Fruit fly (Drosophila melanogaster): ENCODE data around the gene CG14089.

Gene CG14089

DNA sequence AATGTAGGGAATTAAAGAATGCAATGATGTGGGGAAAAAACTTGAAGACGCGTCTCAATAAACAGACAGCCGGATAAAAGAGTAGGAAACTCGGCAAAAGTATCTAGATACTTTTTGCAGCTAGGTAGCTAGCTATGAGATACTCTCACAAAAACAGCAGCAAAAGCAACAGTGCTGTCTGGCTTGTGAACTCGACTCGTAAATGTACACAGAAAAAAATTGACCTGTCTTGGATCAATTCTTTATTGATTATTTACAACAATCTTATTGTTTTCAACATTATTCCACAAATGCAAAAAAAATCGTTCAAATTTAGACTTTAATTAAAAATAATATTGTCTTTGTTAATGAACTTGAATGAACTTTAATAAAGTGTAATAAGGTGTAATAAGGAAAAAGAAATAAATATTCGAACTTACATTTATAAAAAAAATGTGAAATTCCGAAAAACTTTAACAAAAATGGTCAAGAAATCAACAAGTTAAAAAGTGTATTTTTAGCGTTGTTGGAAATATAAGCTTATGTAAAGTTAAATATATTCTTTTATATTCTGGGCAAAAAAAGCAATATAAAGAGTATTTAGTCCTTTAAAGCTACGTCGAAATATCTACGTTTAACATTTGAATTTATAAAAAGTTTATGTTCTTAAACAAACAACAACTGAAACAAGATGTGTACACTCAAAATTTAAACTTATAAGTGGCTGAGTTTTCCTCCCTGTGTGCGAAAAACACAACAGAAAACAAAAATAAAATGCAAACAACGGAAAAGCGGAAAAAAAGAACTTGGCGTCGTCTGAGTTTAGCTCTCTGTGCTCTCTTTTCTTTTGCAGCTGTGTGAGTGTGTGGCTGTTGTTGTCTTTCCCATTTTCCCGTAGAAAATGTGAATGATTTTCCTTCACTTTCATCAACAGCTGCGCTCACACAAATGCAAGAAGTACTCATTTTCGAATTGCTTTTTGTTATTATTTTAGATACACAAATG, 46.5 kb downstream of the CG14089 start (continued):
- no peak for TF ChIP-seq Doc2 (GFP tag; IDR thresholded peaks at IDR 0.05)
- TF ChIP-seq CG18619 (GFP tag; optimal IDR thresholded peaks at IDR 0.05), result no peak
- TF ChIP-seq mld (GFP tag; IDR thresholded peaks at IDR 0.05; ENCODE audit: partially characterized antibody), result no peak
- peak in 1 of 3 experiments; percentile 32 for TF ChIP-seq lola (GFP tag; optimal IDR thresholded peaks at IDR 0.05)
- no peak for TF ChIP-seq Hsf (GFP tag; optimal IDR thresholded peaks at IDR 0.05)
- TF ChIP-seq CG13424 (tag; optimal IDR thresholded peaks at IDR 0.05), result no peak
- no peak for TF ChIP-seq CG2129 (GFP tag; IDR thresholded peaks at IDR 0.05; ENCODE audit: partially characterized antibody)
- peak; percentile 23 for TF ChIP-seq Abd-B (GFP tag; optimal IDR thresholded peaks at IDR 0.05)
- no peak for TF ChIP-seq CG10274 (GFP tag; optimal IDR thresholded peaks at IDR 0.05)
- peak; percentile 33 for TF ChIP-seq CG2678 (tag; optimal IDR thresholded peaks at IDR 0.05)
- no peak for TF ChIP-seq run (tag; optimal IDR thresholded peaks at IDR 0.05)
- TF ChIP-seq Trl (optimal IDR thresholded peaks at IDR 0.05), result peak; percentile 30 to 35
- TF ChIP-seq Trl (GFP tag; optimal IDR thresholded peaks at IDR 0.05), result no peak
- TF ChIP-seq tio (GFP tag; optimal IDR thresholded peaks at IDR 0.05), result no peak
- TF ChIP-seq CG15269 (tag; optimal IDR thresholded peaks at IDR 0.05), result no peak
- TF ChIP-seq bbx (GFP tag; IDR thresholded peaks at IDR 0.05; ENCODE audit: partially characterized antibody), result no peak
- no peak for TF ChIP-seq ham (GFP tag; IDR thresholded peaks at IDR 0.05)
- TF ChIP-seq CG14667 (GFP tag; IDR thresholded peaks at IDR 0.05), result no peak
- TF ChIP-seq tna (GFP tag; IDR thresholded peaks at IDR 0.05; ENCODE audit: partially characterized antibody), result no peak
- no peak for TF ChIP-seq CG10565 (GFP tag; optimal IDR thresholded peaks at IDR 0.05)
- no peak for TF ChIP-seq CG10959 (GFP tag; IDR thresholded peaks at IDR 0.05)
- TF ChIP-seq CG9797 (GFP tag; optimal IDR thresholded peaks at IDR 0.05), result no peak
- TF ChIP-seq Deaf1 (tag; optimal IDR thresholded peaks at IDR 0.05), result no peak
- TF ChIP-seq grau (tag; optimal IDR thresholded peaks at IDR 0.05), result peak; percentile 3
- TF ChIP-seq CG32532 (GFP tag; IDR thresholded peaks at IDR 0.05), result no peak
- TF ChIP-seq dysf (GFP tag; IDR thresholded peaks at IDR 0.05), result no peak
- TF ChIP-seq CG17912 (GFP tag; optimal IDR thresholded peaks at IDR 0.05), result no peak
- TF ChIP-seq CG4404 (GFP tag; IDR thresholded peaks at IDR 0.05), result no peak
- TF ChIP-seq al (GFP tag; IDR thresholded peaks at IDR 0.05), result no peak
- TF ChIP-seq HLH3B (GFP tag; IDR thresholded peaks at IDR 0.05), result no peak
- TF ChIP-seq lmd (GFP tag; IDR thresholded peaks at IDR 0.05), result no peak
- TF ChIP-seq Drgx (GFP tag; IDR thresholded peaks at IDR 0.05), result peak; percentile 74
- TF ChIP-seq her (GFP tag; optimal IDR thresholded peaks at IDR 0.05), result no peak
- peak; percentile 45 for TF ChIP-seq gem (tag; optimal IDR thresholded peaks at IDR 0.05)
- TF ChIP-seq Gsc (GFP tag; IDR thresholded peaks at IDR 0.05), result no peak
- peak; percentile 25 for TF ChIP-seq CG7839 (tag; optimal IDR thresholded peaks at IDR 0.05)
- no peak for TF ChIP-seq croc (GFP tag; conservative IDR thresholded peaks at IDR 0.05)
- TF ChIP-seq Ptx1 (GFP tag; IDR thresholded peaks at IDR 0.05), result no peak
- TF ChIP-seq jumu (GFP tag; optimal IDR thresholded peaks at IDR 0.05), result no peak
- TF ChIP-seq zf30C (GFP tag; optimal IDR thresholded peaks at IDR 0.05), result no peak
- no peak for TF ChIP-seq CG13624 (GFP tag; optimal IDR thresholded peaks at IDR 0.05)
- TF ChIP-seq CG9609 (GFP tag; optimal IDR thresholded peaks at IDR 0.05), result no peak
- no peak for TF ChIP-seq GATAe (GFP tag; conservative IDR thresholded peaks at IDR 0.05)
- no peak for TF ChIP-seq CG8765 (GFP tag; IDR thresholded peaks at IDR 0.05)
- TF ChIP-seq CG18262 (tag; optimal IDR thresholded peaks at IDR 0.05), result peak; percentile 67
- no peak for TF ChIP-seq h (optimal IDR thresholded peaks at IDR 0.05)
- no peak for TF ChIP-seq Bteb2 (GFP tag; optimal IDR thresholded peaks at IDR 0.05)
- TF ChIP-seq CG31441 (GFP tag; IDR thresholded peaks at IDR 0.05), result peak; percentile 41; the same call in 1 of the 2 replicates
- TF ChIP-seq tin (GFP tag; optimal IDR thresholded peaks at IDR 0.05), result no peak
- TF ChIP-seq slou (GFP tag; optimal IDR thresholded peaks at IDR 0.05), result no peak
